Fruit fly (Drosophila melanogaster): Measurements from ENCODE around the gene Lectin-galC1.

The Lectin-galC1 gene

dm6 chr2L:19397617-19398316 lies 19.5 kb upstream of the Lectin-galC1 start (continued):
- TF ChIP-seq jing (GFP tag; optimal IDR thresholded peaks at IDR 0.05) (peak; percentile 6), pan (optimal IDR thresholded peaks at IDR 0.05) (no peak), pan (GFP tag; optimal IDR thresholded peaks at IDR 0.05 in 1 of 2, IDR thresholded peaks at IDR 0.05 in 1 of 2) (peak in 1 of 2 experiments; percentile 30), NfI (GFP tag; optimal IDR thresholded peaks at IDR 0.05) (peak; percentile 12), Scr (GFP tag; IDR thresholded peaks at IDR 0.05; ENCODE audit: partially characterized antibody) (no peak), yki (optimal IDR thresholded peaks at IDR 0.05) (peak; percentile 53), PHDP (tag; optimal IDR thresholded peaks at IDR 0.05) (peak; percentile 13), tna (GFP tag; IDR thresholded peaks at IDR 0.05; ENCODE audit: partially characterized antibody) (no peak), Atf-2 (GFP tag; optimal IDR thresholded peaks at IDR 0.05) (no peak), sug (tag; optimal IDR thresholded peaks at IDR 0.05) (no peak), kay (GFP tag; optimal IDR thresholded peaks at IDR 0.05) (no peak), Hmr (GFP tag; optimal IDR thresholded peaks at IDR 0.05) (peak; percentile 49), CG15696 (tag; optimal IDR thresholded peaks at IDR 0.05) (no peak), shn (GFP tag; optimal IDR thresholded peaks at IDR 0.05) (peak; percentile 16), gsb-n (tag; optimal IDR thresholded peaks at IDR 0.05) (no peak), CG3407 (GFP tag; optimal IDR thresholded peaks at IDR 0.05) (no peak), ato (GFP tag; IDR thresholded peaks at IDR 0.05; ENCODE audit: partially characterized antibody) (no peak), mam (GFP tag; optimal IDR thresholded peaks at IDR 0.05) (peak; percentile 46), onecut (GFP tag; IDR thresholded peaks at IDR 0.05) (no peak), fu2 (GFP tag; optimal IDR thresholded peaks at IDR 0.05) (peak; percentile 16), dpn (GFP tag; optimal IDR thresholded peaks at IDR 0.05) (peak; percentile 5 to 33)

- peak; percentile 48 for TF ChIP-seq unc-4 (GFP tag; IDR thresholded peaks at IDR 0.05; ENCODE audit: partially characterized antibody)
- TF ChIP-seq CG6813 (GFP tag; optimal IDR thresholded peaks at IDR 0.05) = peak; percentile 81
- no peak; the same call in 2 of the 3 replicates for TF ChIP-seq CG3726 (GFP tag; IDR thresholded peaks at IDR 0.05)
- peak; percentile 79 for TF ChIP-seq Dek (tag; optimal IDR thresholded peaks at IDR 0.05)
- TF ChIP-seq eve (GFP tag; optimal IDR thresholded peaks at IDR 0.05) = peak in 1 of 2 experiments; percentile 10
- no peak for TF ChIP-seq prd (optimal IDR thresholded peaks at IDR 0.05)
- peak; percentile 71 for TF ChIP-seq prd (GFP tag; IDR thresholded peaks at IDR 0.05)
- TF ChIP-seq pita (GFP tag; optimal IDR thresholded peaks at IDR 0.05) = no peak
- TF ChIP-seq CG9932 (GFP tag; IDR thresholded peaks at IDR 0.05) = peak; percentile 78
- peak; percentile 73 for TF ChIP-seq CG4424 (GFP tag; optimal IDR thresholded peaks at IDR 0.05)
- TF ChIP-seq Opbp (GFP tag; IDR thresholded peaks at IDR 0.05; ENCODE audit: partially characterized antibody) = 0 out of 3 replicates have a peak, but pooled peaks have one; percentile 9
- no peak for TF ChIP-seq CG2129 (GFP tag; IDR thresholded peaks at IDR 0.05; ENCODE audit: partially characterized antibody)
- TF ChIP-seq repo (GFP tag; optimal IDR thresholded peaks at IDR 0.05) = no peak
- peak; percentile 71 for TF ChIP-seq CG15696 (tag; optimal IDR thresholded peaks at IDR 0.05)
- TF ChIP-seq chinmo (GFP tag; IDR thresholded peaks at IDR 0.05; ENCODE audit: partially characterized antibody) = peak; percentile 92
- peak; percentile 79 for TF ChIP-seq dmrt11E (tag; optimal IDR thresholded peaks at IDR 0.05)
- TF ChIP-seq CG14965 (GFP tag; optimal IDR thresholded peaks at IDR 0.05; ENCODE audit: borderline replicate concordance) = no peak
- TF ChIP-seq CG2202 (tag; optimal IDR thresholded peaks at IDR 0.05) = peak; percentile 42
- TF ChIP-seq CG9797 (GFP tag; optimal IDR thresholded peaks at IDR 0.05) = no peak
- TF ChIP-seq CTCF (GFP tag; optimal IDR thresholded peaks at IDR 0.05) = no peak
- peak; percentile 70 for TF ChIP-seq NFAT (GFP tag; IDR thresholded peaks at IDR 0.05)
- TF ChIP-seq CG4404 (GFP tag; IDR thresholded peaks at IDR 0.05) = peak; percentile 67
- TF ChIP-seq CG3995 (GFP tag; optimal IDR thresholded peaks at IDR 0.05) = no peak
- peak; percentile 56; the same call in 1 of the 3 replicates for TF ChIP-seq gce (GFP tag; IDR thresholded peaks at IDR 0.05)
- TF ChIP-seq gcm2 (GFP tag; optimal IDR thresholded peaks at IDR 0.05) = no peak
- no peak for TF ChIP-seq Tbp (GFP tag; optimal IDR thresholded peaks at IDR 0.05)
- TF ChIP-seq CG11456 (GFP tag; IDR thresholded peaks at IDR 0.05) = no peak
- peak; percentile 31 for TF ChIP-seq YL-1 (GFP tag; optimal IDR thresholded peaks at IDR 0.05)
These were observed 18.7 kb upstream of the Lectin-galC1 start, which contains the start of gene CG17544 for dm6 chr2L:19398317-19399234. TSS of gene CG17544 (minus strand) at chr2L:19398493.

Measured in whole organism, embryonic.